Worm (Caenorhabditis elegans): ENCODE measurements around the gene pfd-4.

DNA sequence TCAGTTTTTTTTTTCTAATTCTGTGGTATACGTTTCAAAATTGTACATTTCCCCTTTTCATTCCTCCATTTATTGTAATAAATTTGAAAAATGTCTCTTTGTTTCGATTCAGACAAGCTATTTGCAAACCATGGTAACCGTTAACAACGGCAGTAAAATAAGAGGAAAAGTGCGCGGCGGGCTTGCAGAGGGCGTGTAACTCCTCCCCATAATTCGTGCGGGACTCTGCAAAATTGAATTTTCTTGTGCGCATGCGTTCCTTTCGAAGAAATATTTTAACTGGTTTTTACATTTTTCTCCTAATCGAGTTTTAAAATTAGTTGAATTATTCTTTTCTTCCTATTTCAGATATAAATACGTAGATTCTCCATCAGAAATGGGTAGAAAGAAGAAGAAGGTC is 4.4 kb upstream of the pfd-4 start, which contains the start of gene znf-207:
- TF ChIP-seq egl-18 (GFP tag; IDR thresholded peaks at IDR 0.05) (no peak), ama-1 (optimal IDR thresholded peaks at IDR 0.05) (no peak), ama-1 (GFP tag; optimal IDR thresholded peaks at IDR 0.05) (no peak), nhr-120 (GFP tag; IDR thresholded peaks at IDR 0.05) (no peak), lsl-1 (GFP tag; optimal IDR thresholded peaks at IDR 0.05) (no peak), Y53G8AR.9 (GFP tag; conservative IDR thresholded peaks at IDR 0.05) (no peak), ceh-27 (GFP tag; optimal IDR thresholded peaks at IDR 0.05) (no peak), lag-1 (GFP tag; IDR thresholded peaks at IDR 0.05) (no peak), egl-44 (GFP tag; IDR thresholded peaks at IDR 0.05) (no peak), atf-7 (tag; optimal IDR thresholded peaks at IDR 0.05) (no peak), pha-4 (tag; optimal IDR thresholded peaks at IDR 0.05) (no peak), B0261.1 (tag; optimal IDR thresholded peaks at IDR 0.05) (no peak), snpc-1.1 (tag; optimal IDR thresholded peaks at IDR 0.05; ENCODE audit: insufficient read depth) (no peak)
